Worm (Caenorhabditis elegans): ENCODE measurements around the gene B0336.13.

DNA sequence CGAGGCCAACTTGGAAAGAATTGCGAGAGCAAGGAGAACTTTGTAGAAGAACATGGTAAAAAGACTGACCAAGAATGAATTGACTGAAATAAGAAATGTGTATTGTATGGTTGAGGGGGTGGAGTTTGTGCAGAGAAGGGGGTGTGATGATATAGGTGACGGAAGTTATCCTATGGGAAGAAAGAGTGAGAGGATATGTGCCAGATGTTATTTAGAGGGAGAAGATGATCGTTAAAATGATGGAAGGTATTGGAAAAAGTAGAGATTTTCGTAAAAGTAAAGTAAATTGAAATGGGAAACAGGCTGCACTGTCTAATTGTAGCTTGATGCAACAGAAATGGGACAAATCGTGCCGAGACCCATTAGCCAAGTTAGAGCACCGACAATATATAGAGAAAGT lies 36.9 kb upstream of the B0336.13 start, which contains the start of gene sdz-21:
- TF ChIP-seq sem-2 (GFP tag; optimal IDR thresholded peaks at IDR 0.05) (no peak), ztf-11 (tag; optimal IDR thresholded peaks at IDR 0.05) (no peak), mep-1 (tag; optimal IDR thresholded peaks at IDR 0.05) (no peak), snpc-4 (tag; optimal IDR thresholded peaks at IDR 0.05) (no peak), nhr-2 (tag; optimal IDR thresholded peaks at IDR 0.05) (no peak), pha-4 (tag; optimal IDR thresholded peaks at IDR 0.05) (no peak), hlh-1 (tag; optimal IDR thresholded peaks at IDR 0.05) (no peak), unc-39 (tag; optimal IDR thresholded peaks at IDR 0.05) (no peak), mls-2 (tag; optimal IDR thresholded peaks at IDR 0.05) (no peak)

All from whole organism, mixed stage, embryonic.